Fruit fly (Drosophila melanogaster) whole organism: ENCODE data around the gene CG45116.

Experiments used
- CG8478 ChIP-seq: fragments of >200 bp; optimal IDR thresholded peaks from 2 replicates; lab custom pipeline; 2018; ENCODE audit warnings: inconsistent platforms
- Dll ChIP-seq: fragments of >200 bp; optimal IDR thresholded peaks from 2 replicates; lab custom pipeline; 2017
- pan ChIP-seq: fragments of >200 bp; optimal IDR thresholded peaks from 2 replicates; lab custom pipeline; 2017
- psq ChIP-seq: fragments of >200 bp; optimal IDR thresholded peaks from 2 replicates; lab custom pipeline; 2017
- usp ChIP-seq: fragments of >200 bp; optimal IDR thresholded peaks from 2 replicates; lab custom pipeline; 2017; ENCODE audit warnings: missing biosample characterization, missing genetic modification characterization, mixed read lengths

DNA sequence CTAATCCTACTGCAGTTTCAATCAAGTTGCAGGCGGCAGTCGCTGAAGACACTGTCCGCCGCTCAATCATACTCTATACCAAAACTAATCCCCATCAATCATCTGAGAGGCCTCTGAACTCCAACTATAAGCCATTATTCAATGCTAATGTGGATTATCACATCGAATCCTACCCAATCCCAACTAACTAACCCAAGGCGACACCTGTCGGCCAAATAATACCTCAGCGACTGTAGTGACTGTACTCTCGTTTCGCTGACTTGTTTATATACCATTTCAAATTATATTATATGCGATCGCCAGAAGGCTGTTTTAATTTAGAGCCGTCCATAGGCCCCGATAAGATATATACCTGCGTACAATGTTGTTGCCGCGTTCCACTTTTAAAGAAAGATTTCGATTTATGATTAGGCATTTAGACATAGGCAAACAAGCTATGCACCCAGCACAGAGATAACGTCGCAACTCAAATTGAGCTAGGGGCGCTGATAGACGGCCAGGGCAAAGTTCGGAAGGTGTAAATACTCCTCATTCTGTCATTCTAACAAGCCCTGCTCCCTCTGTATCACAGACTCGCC, 27.4 kb upstream of the CG45116 start:
- TF ChIP-seq psq, result no peak
- TF ChIP-seq usp, result no peak
- no peak for TF ChIP-seq CG8478 (lab: Kevin White, UChicago)
- no peak for TF ChIP-seq pan (lab: Kevin White, UChicago)
- no peak for TF ChIP-seq Dll
